Worm (Caenorhabditis elegans): ENCODE results near the gene ZK686.5.

DNA sequence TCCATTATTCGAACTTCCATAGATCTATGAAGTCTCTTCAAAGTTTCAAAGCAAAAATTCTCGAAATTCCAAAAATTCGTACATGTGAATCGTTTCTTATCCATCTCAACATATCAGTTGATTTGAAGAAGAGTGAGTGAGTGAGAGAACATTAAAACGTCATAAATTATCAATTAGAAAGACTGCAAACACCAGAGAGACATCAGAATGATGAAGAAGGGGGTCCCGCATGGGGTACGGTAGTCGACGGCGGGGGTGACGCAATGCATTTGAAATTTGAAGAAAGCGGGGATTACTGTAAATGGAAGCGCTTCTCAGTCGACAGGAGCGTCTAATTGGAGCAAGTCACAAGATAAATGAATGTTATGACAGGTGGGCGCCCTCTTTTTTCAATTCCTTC is 23.2 kb upstream of the ZK686.5 start:
- no peak for TF ChIP-seq ets-4 (tag; optimal IDR thresholded peaks at IDR 0.05)
- TF ChIP-seq ceh-22 (tag; optimal IDR thresholded peaks at IDR 0.05), result no peak
- no peak for TF ChIP-seq hlh-6 (tag; optimal IDR thresholded peaks at IDR 0.05)
- TF ChIP-seq ceh-19 (GFP tag; optimal IDR thresholded peaks at IDR 0.05), result no peak
- no peak for TF ChIP-seq pha-4 (tag; optimal IDR thresholded peaks at IDR 0.05)
- TF ChIP-seq fkh-6 (tag; optimal IDR thresholded peaks at IDR 0.05), result no peak
- no peak for TF ChIP-seq ama-1 (optimal IDR thresholded peaks at IDR 0.05)
- no peak for TF ChIP-seq fkh-10 (GFP tag; optimal IDR thresholded peaks at IDR 0.05)
- no peak for TF ChIP-seq elt-2 (tag; optimal IDR thresholded peaks at IDR 0.05)
- no peak for TF ChIP-seq nhr-11 (tag; optimal IDR thresholded peaks at IDR 0.05)

Data from whole organism, late embryonic.